Fruit fly (Drosophila melanogaster): ENCODE results near the gene CG7884.

DNA sequence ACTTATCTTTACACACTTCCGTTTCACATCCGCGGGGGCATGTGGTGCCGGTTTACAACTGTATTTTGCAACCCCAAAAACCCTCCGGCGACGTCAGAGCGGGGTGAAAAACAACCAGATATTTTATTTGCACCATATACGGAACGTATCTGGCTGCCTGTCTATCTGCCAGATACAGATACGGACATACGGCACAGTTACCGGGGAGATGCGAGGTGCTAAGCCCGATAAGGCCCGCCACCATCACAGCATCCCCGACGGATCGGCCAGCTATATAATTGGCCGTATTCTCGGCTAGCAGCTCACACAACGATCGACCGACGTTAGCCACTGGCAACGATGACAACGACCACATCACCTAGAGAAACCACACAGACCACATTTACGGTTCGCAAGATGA is 7.5 kb upstream of the CG7884 start, which contains the start of gene Mur18B:
- TF ChIP-seq CG9139 (GFP tag; optimal IDR thresholded peaks at IDR 0.05): no peak
- TF ChIP-seq Ets21C (GFP tag; optimal IDR thresholded peaks at IDR 0.05): no peak
- no peak for TF ChIP-seq CG6163 (GFP tag; IDR thresholded peaks at IDR 0.05)
- no peak for TF ChIP-seq Sox15 (GFP tag; optimal IDR thresholded peaks at IDR 0.05)
- no peak for TF ChIP-seq fd85E (GFP tag; optimal IDR thresholded peaks at IDR 0.05)
- TF ChIP-seq Met (GFP tag; optimal IDR thresholded peaks at IDR 0.05): no peak
- TF ChIP-seq CG3919 (GFP tag; optimal IDR thresholded peaks at IDR 0.05): no peak
